Worm (Caenorhabditis elegans): Measurements from ENCODE around the gene nas-1.

ce11 chrIII:13380196-13380595 lies 25.4 kb upstream of the nas-1 start, which contains the start of gene T03F6.6:
- no peak for TF ChIP-seq nhr-11 (tag; optimal IDR thresholded peaks at IDR 0.05)
- TF ChIP-seq nhr-42 (GFP tag; IDR thresholded peaks at IDR 0.05) = no peak
- TF ChIP-seq fkh-10 (GFP tag; optimal IDR thresholded peaks at IDR 0.05) = no peak
- TF ChIP-seq snpc-4 (tag; optimal IDR thresholded peaks at IDR 0.05) = no peak
- no peak for TF ChIP-seq ama-1 (optimal IDR thresholded peaks at IDR 0.05)
- no peak for TF ChIP-seq lim-7 (GFP tag; IDR thresholded peaks at IDR 0.05)
- no peak for TF ChIP-seq pqm-1 (tag; optimal IDR thresholded peaks at IDR 0.05)
- TF ChIP-seq mdt-29 (GFP tag; IDR thresholded peaks at IDR 0.05) = no peak
- TF ChIP-seq nhr-102 (tag; optimal IDR thresholded peaks at IDR 0.05) = no peak

All from whole organism, L4 larva.